Worm (Caenorhabditis elegans) whole organism, L3 larva: Measurements from ENCODE around the gene F35C11.2.

Experiments
- R02D3.7 ChIP-seq: fragments of 150-350 bp; optimal IDR thresholded peaks from 2 replicates; lab custom pipeline; 2014; ENCODE audit warnings: missing biosample characterization, missing genetic modification characterization
- ZK546.5 ChIP-seq: sonication (generic microtip); optimal IDR thresholded peaks from 2 replicates; lab custom pipeline; 2017; ENCODE audit warnings: missing biosample characterization, missing genetic modification characterization
- aly-2 ChIP-seq: fragments of 150-350 bp; optimal IDR thresholded peaks from 2 replicates; lab custom pipeline; 2014; ENCODE audit warnings: missing biosample characterization, missing genetic modification characterization
- ama-1 ChIP-seq: fragments of 150-350 bp; optimal IDR thresholded peaks from 2 replicates; lab custom pipeline; 2018
- ceh-16 ChIP-seq: sonication (generic microtip); optimal IDR thresholded peaks from 2 replicates; lab custom pipeline; 2017; ENCODE audit warnings: missing biosample characterization, missing genetic modification characterization
- ceh-28 ChIP-seq: fragments of 150-350 bp; optimal IDR thresholded peaks from 2 replicates; lab custom pipeline; 2014; ENCODE audit warnings: missing biosample characterization, missing genetic modification reagents, missing genetic modification characterization
- ceh-82 ChIP-seq: fragments of 150-350 bp; optimal IDR thresholded peaks from 2 replicates; lab custom pipeline; 2014; ENCODE audit warnings: missing biosample characterization, missing genetic modification characterization
- daf-12 ChIP-seq: fragments of 150-350 bp; optimal IDR thresholded peaks from 2 replicates; lab custom pipeline; 2014; ENCODE audit warnings: missing biosample characterization, missing genetic modification reagents, missing genetic modification characterization
- egl-27 ChIP-seq: sonication (generic microtip); optimal IDR thresholded peaks from 4 replicates; lab custom pipeline; 2017; ENCODE audit warnings: missing biosample characterization, missing genetic modification reagents, missing genetic modification characterization
- egl-5 ChIP-seq: fragments of 150-350 bp; optimal IDR thresholded peaks from 2 replicates; lab custom pipeline; 2017; ENCODE audit warnings: missing biosample characterization, missing genetic modification reagents, missing genetic modification characterization, inconsistent platforms
- elt-1 ChIP-seq: fragments of 150-350 bp; optimal IDR thresholded peaks from 2 replicates; lab custom pipeline; 2014; ENCODE audit warnings: missing biosample characterization, missing genetic modification characterization
- elt-2 ChIP-seq: sonication (generic microtip); optimal IDR thresholded peaks from 2 replicates; lab custom pipeline; 2016; ENCODE audit warnings: missing genetic modification reagents, mild to moderate bottlenecking, missing genetic modification characterization, missing compliant biosample characterization
- elt-3 ChIP-seq, 3 experiments: fragments of 150-350 bp in 1 of 3; sonication (generic microtip) in 2 of 3; optimal IDR thresholded peaks; 2 replicates in 2 of 3; 4 replicates in 1 of 3; lab custom pipeline; 2014 to 2017; ENCODE audit warnings: missing biosample characterization in 3 of 3, missing genetic modification characterization in 3 of 3
- eor-1 ChIP-seq, 2 experiments: fragments of 150-350 bp; optimal IDR thresholded peaks; 2 replicates each; lab custom pipeline; 2014 to 2018; ENCODE audit warnings: missing biosample characterization in 2 of 2, missing genetic modification characterization in 2 of 2
- fkh-10 ChIP-seq: sonication (generic microtip); optimal IDR thresholded peaks from 2 replicates; lab custom pipeline; 2017; ENCODE audit warnings: missing biosample characterization, missing genetic modification reagents, missing genetic modification characterization
- fkh-2 ChIP-seq: fragments of 150-350 bp; optimal IDR thresholded peaks from 2 replicates; lab custom pipeline; 2014; ENCODE audit warnings: missing biosample characterization, missing genetic modification reagents, missing genetic modification characterization
- hmg-11 ChIP-seq: sonication (generic microtip); optimal IDR thresholded peaks from 2 replicates; lab custom pipeline; 2016; ENCODE audit warnings: missing genetic modification characterization, missing compliant biosample characterization
- jun-1 ChIP-seq: fragments of 150-350 bp; optimal IDR thresholded peaks from 2 replicates; lab custom pipeline; 2014; ENCODE audit warnings: missing biosample characterization, missing genetic modification reagents, missing genetic modification characterization
- lin-15B ChIP-seq: fragments of 150-350 bp; optimal IDR thresholded peaks from 2 replicates; lab custom pipeline; 2014; ENCODE audit warnings: missing biosample characterization, missing genetic modification characterization
- lin-39 ChIP-seq: fragments of 150-350 bp; optimal IDR thresholded peaks from 2 replicates; lab custom pipeline; 2018; ENCODE audit warnings: missing biosample characterization, missing genetic modification reagents, missing genetic modification characterization
- mdl-1 ChIP-seq: fragments of 150-350 bp; optimal IDR thresholded peaks from 2 replicates; lab custom pipeline; 2014; ENCODE audit warnings: missing biosample characterization, missing genetic modification characterization
- mml-1 ChIP-seq: fragments of 150-350 bp; sonication (generic microtip); optimal IDR thresholded peaks from 3 replicates; lab custom pipeline; 2014; ENCODE audit warnings: missing biosample characterization, missing genetic modification characterization
- nfya-1 ChIP-seq: sonication (generic microtip); optimal IDR thresholded peaks from 2 replicates; lab custom pipeline; 2017; ENCODE audit warnings: missing genetic modification characterization, mild to moderate bottlenecking, missing compliant biosample characterization, antibody characterized with exemption, moderate library complexity; ENCODE audit not compliant: insufficient read depth
- nhr-11 ChIP-seq: fragments of 150-350 bp; optimal IDR thresholded peaks from 2 replicates; lab custom pipeline; 2014; ENCODE audit warnings: missing biosample characterization, missing genetic modification characterization
- nhr-12 ChIP-seq: fragments of 150-350 bp; optimal IDR thresholded peaks from 2 replicates; lab custom pipeline; 2014; ENCODE audit warnings: missing biosample characterization, missing genetic modification characterization
- nhr-23 ChIP-seq: fragments of 150-350 bp; optimal IDR thresholded peaks from 2 replicates; lab custom pipeline; 2014; ENCODE audit warnings: missing biosample characterization, missing genetic modification reagents, missing genetic modification characterization
- nhr-237 ChIP-seq: fragments of 150-350 bp; optimal IDR thresholded peaks from 2 replicates; lab custom pipeline; 2014; ENCODE audit warnings: missing biosample characterization, missing genetic modification characterization
- nhr-25 ChIP-seq: sonication (generic microtip); optimal IDR thresholded peaks from 2 replicates; lab custom pipeline; 2017; ENCODE audit warnings: missing biosample characterization, missing genetic modification characterization
- nhr-28 ChIP-seq: fragments of 150-350 bp; optimal IDR thresholded peaks from 2 replicates; lab custom pipeline; 2014; ENCODE audit warnings: missing biosample characterization, missing genetic modification characterization
- nhr-43 ChIP-seq: sonication (generic microtip); optimal IDR thresholded peaks from 2 replicates; lab custom pipeline; 2016; ENCODE audit warnings: mild to moderate bottlenecking, missing genetic modification characterization, missing compliant biosample characterization; ENCODE audit not compliant: poor library complexity, severe bottlenecking
- nhr-77 ChIP-seq: fragments of 150-350 bp; optimal IDR thresholded peaks from 2 replicates; lab custom pipeline; 2014; ENCODE audit warnings: missing biosample characterization, missing genetic modification characterization
- pha-4 ChIP-seq: fragments of 150-350 bp; optimal IDR thresholded peaks from 2 replicates; lab custom pipeline; 2014; ENCODE audit warnings: missing biosample characterization, missing genetic modification reagents, missing genetic modification characterization
- pqm-1 ChIP-seq: fragments of 150-350 bp; optimal IDR thresholded peaks from 2 replicates; lab custom pipeline; 2017; ENCODE audit warnings: missing biosample characterization, missing genetic modification characterization, inconsistent platforms
- sea-2 ChIP-seq: fragments of 150-350 bp; sonication (generic microtip); optimal IDR thresholded peaks from 4 replicates; lab custom pipeline; 2014; ENCODE audit warnings: missing biosample characterization, missing genetic modification reagents, missing genetic modification characterization
- skn-1 ChIP-seq: fragments of 150-350 bp; optimal IDR thresholded peaks from 2 replicates; lab custom pipeline; 2014; ENCODE audit warnings: missing biosample characterization, missing genetic modification characterization
- snpc-4 ChIP-seq: fragments of 150-350 bp; optimal IDR thresholded peaks from 2 replicates; lab custom pipeline; 2014; ENCODE audit warnings: missing biosample characterization, missing genetic modification characterization
- tbx-2 ChIP-seq: sonication (generic microtip); optimal IDR thresholded peaks from 2 replicates; lab custom pipeline; 2016; ENCODE audit warnings: mild to moderate bottlenecking, missing genetic modification characterization, missing compliant biosample characterization
- unc-39 ChIP-seq: sonication (generic microtip); optimal IDR thresholded peaks from 4 replicates; lab custom pipeline; 2017; ENCODE audit warnings: missing biosample characterization, missing genetic modification characterization
- unc-62 ChIP-seq: fragments of 150-350 bp; sonication (generic microtip); optimal IDR thresholded peaks from 4 replicates; lab custom pipeline; 2014; ENCODE audit warnings: missing biosample characterization, missing genetic modification reagents, missing genetic modification characterization
- zag-1 ChIP-seq: fragments of 150-350 bp; optimal IDR thresholded peaks from 2 replicates; lab custom pipeline; 2014; ENCODE audit warnings: missing biosample characterization, missing genetic modification characterization
- ztf-11 ChIP-seq: fragments of 150-350 bp; optimal IDR thresholded peaks from 2 replicates; lab custom pipeline; 2014; ENCODE audit warnings: missing biosample characterization, missing genetic modification characterization

The F35C11.2 gene

DNA sequence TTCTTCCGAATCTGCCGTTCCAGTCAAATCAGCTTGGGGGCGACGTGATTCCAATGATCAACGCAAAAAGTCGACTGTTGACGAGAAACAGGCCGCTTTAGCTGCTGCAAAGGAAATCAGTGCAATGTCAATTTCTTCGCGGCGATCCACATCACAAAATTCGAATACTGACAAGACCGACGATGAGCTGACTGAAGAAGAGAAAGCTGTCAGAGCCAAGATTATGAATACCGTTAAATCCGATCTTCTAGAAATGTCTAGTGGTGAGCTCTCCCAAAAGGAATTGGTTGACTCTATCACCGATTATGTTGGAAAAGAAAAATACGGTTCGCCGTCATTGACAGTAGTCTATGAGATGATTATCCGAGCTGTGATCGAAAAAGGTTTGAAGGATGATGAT, 28.4 kb downstream of the F35C11.2 start:
- TF ChIP-seq mdl-1 (tag; lab: Kevin White, UChicago) (no peak), unc-62 (GFP tag; lab: Kevin White, UChicago) (no peak), lin-39 (tag; lab: Kevin White, UChicago) (no peak), skn-1 (tag; lab: Kevin White, UChicago) (no peak), ama-1 (lab: Kevin White, UChicago) (no peak), elt-3 (tag; optimal IDR thresholded peaks at IDR 0.05; lab: Kevin White, UChicago) (no peak), tbx-2 (tag; lab: Kevin White, UChicago) (no peak), pqm-1 (tag; lab: Kevin White, UChicago) (no peak), pha-4 (tag; lab: Kevin White, UChicago) (no peak), nhr-11 (tag; lab: Kevin White, UChicago) (no peak), ztf-11 (tag; lab: Kevin White, UChicago) (no peak), elt-1 (tag; lab: Kevin White, UChicago) (no peak), fkh-2 (no peak), eor-1 (tag; optimal IDR thresholded peaks at IDR 0.05; lab: Kevin White, UChicago) (no peak), ZK546.5 (tag; lab: Kevin White, UChicago) (no peak)
- TF ChIP-seq, all 47 proteins: peak for 0

DNA sequence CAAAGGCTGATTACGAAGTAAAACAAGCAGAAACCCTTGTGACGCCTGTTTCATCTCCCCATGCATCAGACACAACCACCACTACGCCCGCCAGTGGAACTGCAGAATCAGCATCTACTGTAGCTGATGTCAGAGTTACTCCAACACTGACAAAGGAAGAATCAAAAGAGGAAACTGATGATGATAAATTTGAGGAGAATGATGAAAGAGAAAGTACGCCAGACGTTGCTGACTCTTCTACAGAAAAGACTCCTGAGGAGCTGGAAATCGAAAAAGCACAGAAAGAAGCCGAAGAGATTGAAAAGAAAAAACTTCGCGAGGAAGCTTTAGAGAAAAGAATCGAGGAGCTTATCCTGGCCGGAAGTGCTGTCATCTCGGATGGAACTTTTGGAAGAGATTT, 30.4 kb downstream of the F35C11.2 start:
- TF ChIP-seq egl-27 (no peak), ama-1 (lab: Kevin White, UChicago) (no peak), pqm-1 (tag; lab: Kevin White, UChicago) (no peak), skn-1 (tag; lab: Kevin White, UChicago) (no peak)

DNA sequence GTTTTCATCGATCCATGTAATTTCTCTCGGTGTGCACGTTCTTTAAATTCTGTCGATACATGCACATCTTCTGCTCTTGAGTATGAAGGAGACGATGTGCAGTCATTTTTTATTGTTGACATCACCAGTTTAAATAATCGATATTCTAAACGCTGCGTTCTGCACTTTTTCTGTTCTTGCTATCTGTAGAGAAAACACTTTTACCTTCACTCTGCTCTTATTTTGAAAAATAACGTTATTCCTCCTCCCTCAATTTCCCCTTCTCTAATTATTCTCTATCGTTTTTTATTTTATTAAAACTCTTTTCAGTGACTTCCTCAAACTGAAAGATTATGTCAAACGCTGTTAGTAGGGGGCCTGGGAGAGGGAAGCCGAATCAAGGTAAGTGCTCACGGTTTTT, 31.7 kb downstream of the F35C11.2 start, which contains the start of gene ifg-1:
Gene ifg-1 (plus strand): TSS at position 301 of the 400 bp plus-strand sequence.
- TF ChIP-seq ztf-11 (tag; lab: Kevin White, UChicago), result no peak
- TF ChIP-seq daf-12 (tag; lab: Kevin White, UChicago), result no peak
- TF ChIP-seq lin-39 (tag; lab: Kevin White, UChicago), result no peak
- no peak for TF ChIP-seq eor-1 (tag; optimal IDR thresholded peaks at IDR 0.05; lab: Kevin White, UChicago)
- TF ChIP-seq nhr-237 (tag; lab: Kevin White, UChicago), result no peak
- TF ChIP-seq hmg-11 (tag; lab: Kevin White, UChicago), result no peak
- TF ChIP-seq fkh-2, result no peak
- no peak for TF ChIP-seq mdl-1 (tag; lab: Kevin White, UChicago)
- TF ChIP-seq, all 47 proteins: peak for 0

DNA sequence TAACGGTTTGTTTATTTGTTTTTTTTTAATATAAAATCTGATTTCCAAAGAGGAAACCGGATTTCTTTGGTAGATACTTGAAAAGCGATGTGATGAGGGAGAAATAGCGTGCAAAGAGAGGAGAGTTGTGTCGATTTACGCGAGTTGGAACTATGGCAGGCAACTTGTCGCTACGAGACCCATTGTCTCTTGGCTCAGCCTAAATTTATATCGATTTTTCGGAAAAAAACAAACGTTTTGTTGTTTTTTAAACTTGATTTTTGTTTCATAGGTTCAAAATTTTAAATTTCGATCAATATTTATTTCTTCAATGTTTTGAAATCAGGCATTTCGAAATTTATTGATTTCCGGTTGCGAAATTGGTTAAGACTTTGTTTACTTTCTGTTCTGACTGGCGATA, 32.2 kb downstream of the F35C11.2 start, which contains the start of gene M110.3:
Gene M110.3 (minus strand): TSS at position 184 of the 400 bp plus-strand sequence.
- TF ChIP-seq elt-3 (tag; optimal IDR thresholded peaks at IDR 0.05; lab: Kevin White, UChicago) (no peak), nhr-43 (tag; lab: Kevin White, UChicago) (no peak), unc-39 (no peak), ceh-28 (tag; lab: Kevin White, UChicago) (peak; percentile 69), nhr-237 (tag; lab: Kevin White, UChicago) (no peak), ZK546.5 (tag; lab: Kevin White, UChicago) (no peak), fkh-10 (GFP tag; lab: Kevin White, UChicago) (no peak), daf-12 (tag; lab: Kevin White, UChicago) (no peak), lin-15B (peak; percentile 65), skn-1 (tag; lab: Kevin White, UChicago) (no peak), jun-1 (tag; lab: Kevin White, UChicago) (peak; percentile 4), lin-39 (tag; lab: Kevin White, UChicago) (peak; percentile 70), ztf-11 (tag; lab: Kevin White, UChicago) (no peak), R02D3.7 (tag; lab: Kevin White, UChicago) (peak; percentile 93), ceh-82 (tag; lab: Kevin White, UChicago) (no peak), nfya-1 (tag; lab: Kevin White, UChicago) (peak; percentile 76), mdl-1 (tag; lab: Kevin White, UChicago) (no peak), elt-1 (tag; lab: Kevin White, UChicago) (no peak), elt-2 (tag; lab: Kevin White, UChicago) (peak; percentile 14), egl-27 (no peak), egl-5 (tag; lab: Kevin White, UChicago) (peak; percentile 67), nhr-28 (tag; lab: Kevin White, UChicago) (no peak), nhr-25 (tag; lab: Kevin White, UChicago) (no peak), pha-4 (tag; lab: Kevin White, UChicago) (peak; percentile 80), aly-2 (tag; lab: Kevin White, UChicago) (no peak), zag-1 (tag; lab: Kevin White, UChicago) (no peak), nhr-12 (tag; lab: Kevin White, UChicago) (no peak), snpc-4 (tag; lab: Kevin White, UChicago) (peak; percentile 50), ceh-16 (tag; lab: Kevin White, UChicago) (no peak), nhr-11 (tag; lab: Kevin White, UChicago) (no peak), ama-1 (lab: Kevin White, UChicago) (no peak), mml-1 (tag; lab: Kevin White, UChicago) (no peak), nhr-23 (tag; lab: Kevin White, UChicago) (peak; percentile 73), sea-2 (GFP tag; lab: Kevin White, UChicago) (no peak), nhr-77 (no peak), hmg-11 (tag; lab: Kevin White, UChicago) (peak; percentile 71)
